Worm (Caenorhabditis elegans): Measurements from ENCODE around the gene CC8.2.

Gene CC8.2

DNA sequence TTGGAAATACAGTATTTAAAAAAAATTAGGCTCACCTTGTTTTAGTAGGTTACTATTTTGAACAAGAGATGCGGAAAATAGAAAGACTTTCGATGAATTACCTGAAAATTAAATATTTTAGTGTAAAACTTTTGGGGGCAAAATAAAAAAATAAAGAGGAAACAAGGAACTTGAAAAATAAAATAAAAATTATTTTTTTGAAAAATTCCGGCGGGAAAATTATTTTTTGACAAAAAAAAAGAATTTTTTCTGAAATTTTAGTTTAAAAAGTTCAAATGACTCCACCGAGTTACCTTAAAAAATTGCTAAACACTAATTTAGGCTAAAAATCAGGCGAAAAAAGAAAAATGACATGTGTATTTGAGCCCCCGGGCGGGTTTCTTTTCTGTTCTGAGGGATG lies 23.9 kb downstream of the CC8.2 start, which contains the start of the genes cha-1 and unc-17:
TSS of gene cha-1 (minus strand) at position 101 of the 400 bp plus-strand sequence.
TSS of gene unc-17 (minus strand) at position 103 of the 400 bp plus-strand sequence.
- TF ChIP-seq lin-13 (GFP tag; optimal IDR thresholded peaks at IDR 0.05) (no peak), unc-39 (tag; optimal IDR thresholded peaks at IDR 0.05) (no peak), ztf-1 (GFP tag; conservative IDR thresholded peaks at IDR 0.05) (no peak), mab-5 (tag; optimal IDR thresholded peaks at IDR 0.05) (no peak), nhr-10 (tag; optimal IDR thresholded peaks at IDR 0.05) (no peak), nhr-21 (tag; optimal IDR thresholded peaks at IDR 0.05) (no peak), lin-11 (tag; optimal IDR thresholded peaks at IDR 0.05) (no peak), nhr-11 (tag; optimal IDR thresholded peaks at IDR 0.05) (no peak), peb-1 (tag; optimal IDR thresholded peaks at IDR 0.05) (no peak), sem-4 (tag; optimal IDR thresholded peaks at IDR 0.05) (no peak), elt-1 (tag; optimal IDR thresholded peaks at IDR 0.05) (no peak), mdl-1 (tag; optimal IDR thresholded peaks at IDR 0.05) (no peak), ztf-11 (tag; optimal IDR thresholded peaks at IDR 0.05) (no peak), fos-1 (tag; optimal IDR thresholded peaks at IDR 0.05) (no peak), gmeb-1 (tag; optimal IDR thresholded peaks at IDR 0.05) (no peak), nhr-6 (tag; optimal IDR thresholded peaks at IDR 0.05) (no peak), unc-55 (GFP tag; optimal IDR thresholded peaks at IDR 0.05) (no peak), nhr-129 (tag; optimal IDR thresholded peaks at IDR 0.05) (no peak), ZK546.5 (tag; optimal IDR thresholded peaks at IDR 0.05) (no peak)

DNA sequence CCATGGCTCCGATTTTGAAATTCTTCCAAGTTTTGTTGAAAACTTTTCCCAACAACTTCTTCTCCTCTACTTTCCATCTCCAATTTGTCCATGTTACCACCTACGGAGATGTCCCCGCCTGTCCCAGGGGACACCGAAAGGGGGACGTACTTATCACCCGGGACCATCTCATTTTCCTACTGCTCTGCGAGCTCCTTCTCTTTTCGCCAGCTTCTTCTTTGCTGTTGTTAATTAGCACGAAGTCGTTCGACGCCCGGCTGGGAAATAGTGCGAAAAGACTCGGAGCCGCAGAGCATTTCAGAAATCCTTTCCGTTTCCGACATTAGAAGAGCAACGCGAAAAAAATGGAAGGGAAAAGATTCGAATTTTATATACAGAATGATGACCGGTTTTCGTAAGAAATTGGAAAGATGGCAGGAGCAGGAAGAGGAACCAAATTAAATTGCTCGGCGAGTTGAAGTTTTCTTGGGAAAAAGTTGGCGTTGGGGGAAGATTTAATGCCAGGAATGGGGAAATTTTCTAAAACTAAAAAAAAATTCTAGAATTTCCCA lies 26.6 kb downstream of the CC8.2 start:
- TF ChIP-seq ceh-82 (tag; optimal IDR thresholded peaks at IDR 0.05) (no peak), lin-11 (tag; optimal IDR thresholded peaks at IDR 0.05) (no peak), snpc-4 (tag; optimal IDR thresholded peaks at IDR 0.05) (no peak), lin-39 (tag; optimal IDR thresholded peaks at IDR 0.05) (no peak), nhr-23 (tag; optimal IDR thresholded peaks at IDR 0.05) (no peak), nhr-6 (tag; optimal IDR thresholded peaks at IDR 0.05) (no peak), crh-2 (tag; optimal IDR thresholded peaks at IDR 0.05) (no peak), egl-27 (tag; optimal IDR thresholded peaks at IDR 0.05) (no peak), sma-9 (GFP tag; optimal IDR thresholded peaks at IDR 0.05) (no peak), sma-9 (tag; optimal IDR thresholded peaks at IDR 0.05) (no peak)

DNA sequence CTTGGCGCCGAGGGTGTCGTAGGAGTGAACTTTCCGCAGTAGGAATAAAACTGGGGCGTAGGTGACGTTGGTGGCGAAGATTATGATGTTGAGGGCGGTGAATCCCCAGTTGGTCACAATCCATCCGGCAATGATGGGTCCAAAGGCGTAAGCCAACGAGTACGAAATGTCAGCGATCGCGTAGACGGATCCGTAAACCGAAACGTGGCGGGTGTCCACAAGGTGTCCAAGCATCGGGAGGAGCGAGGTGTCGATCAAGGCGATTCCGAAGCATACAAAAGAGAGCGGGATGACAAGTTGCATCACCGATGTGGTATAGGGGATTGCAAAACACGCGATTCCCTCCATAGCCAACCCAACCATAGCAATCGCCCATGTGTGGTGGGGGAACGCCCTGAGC lies 29.8 kb downstream of the CC8.2 start:
- TF ChIP-seq peb-1 (tag; optimal IDR thresholded peaks at IDR 0.05), result no peak
- TF ChIP-seq sma-9 (GFP tag; optimal IDR thresholded peaks at IDR 0.05), result no peak
- no peak for TF ChIP-seq sma-9 (tag; optimal IDR thresholded peaks at IDR 0.05)
- no peak for TF ChIP-seq lsy-2 (tag; optimal IDR thresholded peaks at IDR 0.05)
- no peak for TF ChIP-seq nhr-237 (tag; optimal IDR thresholded peaks at IDR 0.05)
- no peak for TF ChIP-seq unc-62 (GFP tag; optimal IDR thresholded peaks at IDR 0.05)
- no peak for TF ChIP-seq fos-1 (tag; optimal IDR thresholded peaks at IDR 0.05)
- no peak for TF ChIP-seq nhr-21 (tag; optimal IDR thresholded peaks at IDR 0.05)
- no peak for TF ChIP-seq blmp-1 (tag; optimal IDR thresholded peaks at IDR 0.05; ENCODE audit: insufficient read depth)
- TF ChIP-seq snpc-4 (tag; optimal IDR thresholded peaks at IDR 0.05), result no peak
- no peak for TF ChIP-seq alr-1 (tag; optimal IDR thresholded peaks at IDR 0.05)
- no peak for TF ChIP-seq zag-1 (tag; optimal IDR thresholded peaks at IDR 0.05)
- TF ChIP-seq nhr-25 (tag; optimal IDR thresholded peaks at IDR 0.05), result no peak
- no peak for TF ChIP-seq gmeb-1 (tag; optimal IDR thresholded peaks at IDR 0.05)

DNA sequence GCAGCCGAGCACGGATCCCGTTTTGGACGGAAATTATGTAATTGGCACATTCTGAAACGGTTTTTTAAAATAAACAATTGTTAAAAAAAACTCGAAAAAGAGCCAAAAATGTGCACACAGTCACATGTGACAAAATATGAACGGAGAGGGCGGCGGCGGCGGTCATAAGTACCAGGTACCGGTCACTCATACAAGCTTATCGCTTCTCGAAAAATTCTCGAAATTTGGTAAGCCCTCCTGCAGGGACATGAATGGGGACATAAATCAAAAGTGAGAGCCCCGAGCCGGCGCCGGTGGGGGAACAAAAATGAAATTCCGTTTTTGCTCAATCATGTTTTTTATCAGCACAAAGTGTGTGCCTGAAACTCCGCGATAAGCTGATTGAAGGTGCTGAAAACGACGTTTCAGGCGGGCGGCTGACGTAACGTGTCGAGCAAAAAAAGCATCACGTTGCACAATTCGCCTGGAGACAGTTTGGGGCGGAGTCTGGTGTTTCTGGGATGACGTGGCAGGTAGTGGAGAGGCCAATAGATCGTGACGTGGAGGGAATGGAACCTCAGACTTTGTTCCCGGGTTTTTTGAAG lies 35.4 kb downstream of the CC8.2 start, which contains the start of gene ltah-1.2:
TSS of gene ltah-1.2 (minus strand) at position 51 of the 584 bp plus-strand sequence.
- TF ChIP-seq F13H6.1 (tag; optimal IDR thresholded peaks at IDR 0.05) (peak; percentile 39), aly-2 (tag; optimal IDR thresholded peaks at IDR 0.05) (no peak), crh-2 (tag; optimal IDR thresholded peaks at IDR 0.05) (peak; percentile 50), sma-9 (GFP tag; optimal IDR thresholded peaks at IDR 0.05) (peak; percentile 39), sma-9 (tag; optimal IDR thresholded peaks at IDR 0.05) (no peak), fos-1 (tag; optimal IDR thresholded peaks at IDR 0.05) (peak; percentile 54)
